Worm (Caenorhabditis elegans) whole organism, midembryonic: ENCODE data around the gene F44A2.7.

Experiments
- cog-1 ChIP-seq: sonication (generic microtip); optimal IDR thresholded peaks from 2 replicates; lab custom pipeline; 2016; ENCODE audit warnings: missing genetic modification characterization, missing compliant biosample characterization
- flt-1 ChIP-seq: fragments of 200-800 bp; sonication (Bioruptor generic); IDR thresholded peaks from 2 replicates; pipeline ENCODE4 v1.3.6; 2022; ENCODE audit warnings: missing genetic modification characterization, missing compliant biosample characterization
- med-1 ChIP-seq: sonication (generic microtip); optimal IDR thresholded peaks from 2 replicates; lab custom pipeline; 2017; ENCODE audit warnings: missing genetic modification characterization, mild to moderate bottlenecking, missing compliant biosample characterization, antibody characterized with exemption, missing genetic modification reagents; ENCODE audit not compliant: insufficient read depth
- ref-1 ChIP-seq: fragments of 200-800 bp; sonication (Bioruptor generic); conservative IDR thresholded peaks from 2 replicates; pipeline ENCODE4 v1.3.6; 2022; ENCODE audit warnings: missing genetic modification reagents, missing genetic modification characterization, missing compliant biosample characterization
- tab-1 ChIP-seq: fragments of 200-800 bp; sonication (Bioruptor generic); IDR thresholded peaks from 2 replicates; pipeline ENCODE4 v1.3.6; 2022; ENCODE audit warnings: missing genetic modification characterization, missing compliant biosample characterization
- ztf-23 ChIP-seq: fragments of 200-800 bp; sonication (Bioruptor generic); IDR thresholded peaks from 2 replicates; pipeline ENCODE4 v1.3.6; 2022; ENCODE audit warnings: missing genetic modification reagents, missing genetic modification characterization, missing compliant biosample characterization

- TF ChIP-seq cog-1 (tag; lab: Kevin White, UChicago) (no peak), flt-1 (GFP tag; lab: Robert Waterston, UW) (no peak), tab-1 (no peak), ztf-23 (GFP tag; lab: Robert Waterston, UW) (no peak), med-1 (GFP tag; lab: Kevin White, UChicago) (no peak), ref-1 (GFP tag; lab: Robert Waterston, UW) (no peak)
Measured at ce11 chrV:9329245-9329979, 8.1 kb downstream of the F44A2.7 start.
